Worm (Caenorhabditis elegans) whole organism, mixed stage, embryonic: Measurements from ENCODE around the gene W04E12.9.

ENCODE experiments used
- M03D4.4 ChIP-seq: sonication (generic microtip); optimal IDR thresholded peaks from 2 replicates; lab custom pipeline; 2017; ENCODE audit warnings: mild to moderate bottlenecking, missing genetic modification characterization, missing compliant biosample characterization
- bed-3 ChIP-seq: fragments of 200-800 bp; sonication (Bioruptor generic); optimal IDR thresholded peaks from 3 replicates; lab custom pipeline; 2018; ENCODE audit warnings: mild to moderate bottlenecking, missing genetic modification characterization, moderate library complexity, missing compliant biosample characterization
- blmp-1 ChIP-seq: fragments of 150-350 bp; optimal IDR thresholded peaks from 2 replicates; lab custom pipeline; 2014; ENCODE audit warnings: missing biosample characterization, missing genetic modification characterization
- ceh-43 ChIP-seq: fragments of 200-800 bp; sonication (Bioruptor generic); optimal IDR thresholded peaks from 2 replicates; lab custom pipeline; 2018; ENCODE audit warnings: mild to moderate bottlenecking, missing genetic modification characterization, moderate library complexity, missing compliant biosample characterization
- ceh-83 ChIP-seq: fragments of 200-800 bp; sonication (Bioruptor generic); optimal IDR thresholded peaks from 2 replicates; lab custom pipeline; 2018; ENCODE audit warnings: mild to moderate bottlenecking, missing genetic modification characterization, missing compliant biosample characterization
- ces-1 ChIP-seq: fragments of 150-350 bp; optimal IDR thresholded peaks from 2 replicates; lab custom pipeline; 2014; ENCODE audit warnings: missing biosample characterization, missing genetic modification reagents, missing genetic modification characterization
- cnd-1 ChIP-seq: fragments of 200-800 bp; sonication (Bioruptor generic); optimal IDR thresholded peaks from 2 replicates; lab custom pipeline; 2018; ENCODE audit warnings: mild to moderate bottlenecking, missing genetic modification characterization, missing compliant biosample characterization
- drap-1 ChIP-seq: fragments of 200-800 bp; sonication (Bioruptor generic); optimal IDR thresholded peaks from 3 replicates; lab custom pipeline; 2018; ENCODE audit warnings: mild to moderate bottlenecking, missing genetic modification characterization, missing compliant biosample characterization
- elt-1 ChIP-seq: sonication (generic microtip); optimal IDR thresholded peaks from 2 replicates; lab custom pipeline; 2017; ENCODE audit warnings: missing genetic modification characterization, mild to moderate bottlenecking, missing compliant biosample characterization, antibody characterized with exemption, moderate library complexity, borderline replicate concordance; ENCODE audit not compliant: insufficient read depth
- elt-3 ChIP-seq: fragments of 150-350 bp; optimal IDR thresholded peaks from 2 replicates; lab custom pipeline; 2014; ENCODE audit warnings: missing biosample characterization, missing genetic modification characterization
- hlh-1 ChIP-seq: fragments of 150-350 bp; optimal IDR thresholded peaks from 2 replicates; lab custom pipeline; 2014; ENCODE audit warnings: missing biosample characterization, missing genetic modification reagents, missing genetic modification characterization
- lin-13 ChIP-seq: fragments of 150-350 bp; optimal IDR thresholded peaks from 2 replicates; lab custom pipeline; 2014; ENCODE audit warnings: missing biosample characterization, missing genetic modification characterization
- lin-32 ChIP-seq: fragments of 200-800 bp; sonication (Bioruptor generic); optimal IDR thresholded peaks from 2 replicates; lab custom pipeline; 2018; ENCODE audit warnings: mild to moderate bottlenecking, missing genetic modification characterization, missing compliant biosample characterization
- mab-5 ChIP-seq: fragments of 150-350 bp; optimal IDR thresholded peaks from 2 replicates; lab custom pipeline; 2014; ENCODE audit warnings: missing biosample characterization, missing genetic modification characterization
- mep-1 ChIP-seq: fragments of 150-350 bp; optimal IDR thresholded peaks from 2 replicates; lab custom pipeline; 2017; ENCODE audit warnings: missing biosample characterization, missing genetic modification reagents, missing genetic modification characterization, inconsistent platforms
- mls-2 ChIP-seq: sonication (generic microtip); optimal IDR thresholded peaks from 2 replicates; lab custom pipeline; 2016; ENCODE audit warnings: mild to moderate bottlenecking, missing genetic modification characterization, moderate library complexity, missing compliant biosample characterization
- nhr-12 ChIP-seq: fragments of 150-350 bp; optimal IDR thresholded peaks from 2 replicates; lab custom pipeline; 2014; ENCODE audit warnings: missing biosample characterization, missing genetic modification characterization
- nhr-2 ChIP-seq: fragments of 150-350 bp; optimal IDR thresholded peaks from 2 replicates; lab custom pipeline; 2014; ENCODE audit warnings: missing biosample characterization, missing genetic modification characterization
- nhr-237 ChIP-seq: fragments of 150-350 bp; optimal IDR thresholded peaks from 2 replicates; lab custom pipeline; 2014; ENCODE audit warnings: missing biosample characterization, missing genetic modification characterization
- nhr-28 ChIP-seq: fragments of 150-350 bp; optimal IDR thresholded peaks from 2 replicates; lab custom pipeline; 2014; ENCODE audit warnings: missing biosample characterization, missing genetic modification characterization
- sem-2 ChIP-seq: fragments of 200-800 bp; sonication (Bioruptor generic); optimal IDR thresholded peaks from 2 replicates; lab custom pipeline; 2018; ENCODE audit warnings: mild to moderate bottlenecking, missing genetic modification characterization, missing compliant biosample characterization
- snpc-4 ChIP-seq: fragments of 150-350 bp; optimal IDR thresholded peaks from 2 replicates; lab custom pipeline; 2014; ENCODE audit warnings: missing biosample characterization, missing genetic modification characterization
- tbx-8 ChIP-seq: fragments of 200-800 bp; sonication (Bioruptor generic); optimal IDR thresholded peaks from 2 replicates; lab custom pipeline; 2018; ENCODE audit warnings: mild to moderate bottlenecking, missing genetic modification characterization, moderate library complexity, missing compliant biosample characterization
- unc-120 ChIP-seq: sonication (generic microtip); optimal IDR thresholded peaks from 2 replicates; lab custom pipeline; 2017; ENCODE audit warnings: missing genetic modification characterization, missing compliant biosample characterization; ENCODE audit not compliant: poor library complexity, severe bottlenecking
- unc-62 ChIP-seq: fragments of 150-350 bp; optimal IDR thresholded peaks from 2 replicates; lab custom pipeline; 2014; ENCODE audit warnings: missing biosample characterization, missing genetic modification reagents, missing genetic modification characterization
- zip-8 ChIP-seq: fragments of 150-350 bp; optimal IDR thresholded peaks from 2 replicates; lab custom pipeline; 2014; ENCODE audit warnings: missing biosample characterization, missing genetic modification characterization
- ztf-11 ChIP-seq: fragments of 150-350 bp; optimal IDR thresholded peaks from 2 replicates; lab custom pipeline; 2014; ENCODE audit warnings: missing biosample characterization, missing genetic modification characterization

The W04E12.9 gene

ce11 chrV:19724589-19724988 is 31.8 kb upstream of the W04E12.9 start:
- no peak for TF ChIP-seq snpc-4 (tag; lab: Kevin White, UChicago)
- TF ChIP-seq ces-1 (GFP tag; lab: Kevin White, UChicago) = peak; percentile 1

ce11 chrV:19727990-19728389 is 28.4 kb upstream of the W04E12.9 start:
- TF ChIP-seq ceh-83 (GFP tag; lab: Kevin White, UChicago) (no peak), lin-32 (GFP tag; lab: Kevin White, UChicago) (no peak), sem-2 (GFP tag; lab: Kevin White, UChicago) (no peak), hlh-1 (tag; lab: Kevin White, UChicago) (no peak), tbx-8 (GFP tag; lab: Kevin White, UChicago) (no peak), nhr-28 (tag; lab: Kevin White, UChicago) (no peak), ztf-11 (no peak), zip-8 (tag; lab: Kevin White, UChicago) (no peak), nhr-237 (no peak), unc-120 (tag; lab: Kevin White, UChicago) (no peak)
- TF ChIP-seq, all 35 proteins: peak for 0

DNA sequence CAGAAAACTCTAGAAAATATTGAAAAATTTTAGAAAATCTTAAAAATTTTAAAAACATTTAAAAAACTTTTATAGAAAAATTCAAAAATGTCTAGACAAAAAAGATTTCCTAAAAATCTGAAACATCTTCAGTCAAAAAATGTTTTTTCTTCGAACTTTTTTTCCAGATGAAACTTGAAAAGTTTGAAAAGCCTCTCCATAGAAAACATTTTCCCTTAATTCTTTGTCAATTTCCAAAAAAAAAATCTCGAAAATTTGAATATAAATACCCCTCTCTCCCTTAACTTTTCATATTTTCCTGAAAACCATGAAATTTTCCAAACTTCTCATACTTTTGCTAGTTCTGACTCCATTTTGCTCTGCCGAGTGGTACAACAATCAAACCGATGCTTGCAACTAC is 27.6 kb upstream of the W04E12.9 start, which contains the start of gene Y116F11A.3:
Gene Y116F11A.3, plus strand, starts transcription at position 301 of the 400 bp plus-strand sequence.
- TF ChIP-seq mep-1 (tag; lab: Kevin White, UChicago) (no peak), ces-1 (GFP tag; lab: Kevin White, UChicago) (no peak), nhr-237 (no peak), unc-120 (tag; lab: Kevin White, UChicago) (no peak), lin-13 (no peak), elt-1 (tag; lab: Kevin White, UChicago) (no peak), mls-2 (tag; lab: Kevin White, UChicago) (no peak), snpc-4 (tag; lab: Kevin White, UChicago) (no peak)

ce11 chrV:19730280-19730679 is 26.1 kb upstream of the W04E12.9 start, which contains the start of gene Y116F11A.1:
Gene Y116F11A.1, plus strand, starts transcription at chrV:19730580.
- no peak for TF ChIP-seq unc-120 (tag; lab: Kevin White, UChicago)

ce11 chrV:19733728-19734127 is 22.6 kb upstream of the W04E12.9 start:
- no peak for TF ChIP-seq lin-13
- no peak for TF ChIP-seq drap-1 (GFP tag; lab: Kevin White, UChicago)
- no peak for TF ChIP-seq nhr-2 (tag; lab: Kevin White, UChicago)

- TF ChIP-seq cnd-1 (tag; lab: Kevin White, UChicago) (no peak), snpc-4 (tag; lab: Kevin White, UChicago) (no peak), mab-5 (no peak), elt-3 (tag; lab: Kevin White, UChicago) (no peak), blmp-1 (tag; lab: Kevin White, UChicago) (no peak), unc-62 (GFP tag; lab: Kevin White, UChicago) (no peak), ceh-43 (GFP tag; lab: Kevin White, UChicago) (no peak), mep-1 (tag; lab: Kevin White, UChicago) (no peak), ceh-83 (GFP tag; lab: Kevin White, UChicago) (no peak), ces-1 (GFP tag; lab: Kevin White, UChicago) (no peak)
Measured at ce11 chrV:19737458-19737857, 18.9 kb upstream of the W04E12.9 start, which contains the start of gene W04E12.7. Gene W04E12.7, minus strand, starts transcription at chrV:19737558.

- TF ChIP-seq M03D4.4 = no peak
- TF ChIP-seq mab-5 = no peak
- no peak for TF ChIP-seq snpc-4 (tag; lab: Kevin White, UChicago)
- no peak for TF ChIP-seq bed-3 (GFP tag; lab: Kevin White, UChicago)
- TF ChIP-seq nhr-12 = no peak
- no peak for TF ChIP-seq zip-8 (tag; lab: Kevin White, UChicago)
Measured at ce11 chrV:19738117-19738516, 18.2 kb upstream of the W04E12.9 start, which contains the start of gene fbxa-131. Gene fbxa-131, plus strand, starts transcription at chrV:19738417.
